Worm (Caenorhabditis elegans) whole organism, late embryonic: ENCODE data around the gene srd-51.

Source experiments
- C08G9.2 ChIP-seq: sonication (generic microtip); optimal IDR thresholded peaks from 2 replicates; lab custom pipeline; 2016; ENCODE audit warnings: mild to moderate bottlenecking, missing genetic modification characterization, moderate library complexity, missing compliant biosample characterization
- F13H6.1 ChIP-seq: sonication (generic microtip); optimal IDR thresholded peaks from 2 replicates; lab custom pipeline; 2016; ENCODE audit warnings: missing genetic modification characterization, missing compliant biosample characterization
- K09A11.1 ChIP-seq: sonication (generic microtip); optimal IDR thresholded peaks from 2 replicates; lab custom pipeline; 2017; ENCODE audit warnings: antibody characterized with exemption, mild to moderate bottlenecking, missing genetic modification characterization, missing compliant biosample characterization; ENCODE audit not compliant: insufficient read depth
- T23F11.4 ChIP-seq: fragments of 200-800 bp; sonication (Bioruptor generic); optimal IDR thresholded peaks from 2 replicates; lab custom pipeline; 2018; ENCODE audit warnings: mild to moderate bottlenecking, missing genetic modification characterization, missing compliant biosample characterization
- Y22D7AL.16 ChIP-seq: sonication (generic microtip); optimal IDR thresholded peaks from 2 replicates; lab custom pipeline; 2016; ENCODE audit warnings: missing genetic modification characterization, missing compliant biosample characterization
- ama-1 ChIP-seq: fragments of 150-350 bp; optimal IDR thresholded peaks from 2 replicates; lab custom pipeline; 2014
- ceh-14 ChIP-seq: sonication (generic microtip); optimal IDR thresholded peaks from 2 replicates; lab custom pipeline; 2016; ENCODE audit warnings: missing genotype, missing genetic modification characterization, missing compliant biosample characterization
- ceh-19 ChIP-seq: fragments of 200-800 bp; sonication (Bioruptor generic); optimal IDR thresholded peaks from 2 replicates; lab custom pipeline; 2018; ENCODE audit warnings: mild to moderate bottlenecking, missing genetic modification characterization, missing compliant biosample characterization
- ceh-24 ChIP-seq: sonication (generic microtip); optimal IDR thresholded peaks from 2 replicates; lab custom pipeline; 2016; ENCODE audit warnings: mild to moderate bottlenecking, missing genetic modification characterization, missing compliant biosample characterization
- ceh-31 ChIP-seq: sonication (generic microtip); optimal IDR thresholded peaks from 2 replicates; lab custom pipeline; 2016; ENCODE audit warnings: missing genetic modification characterization, missing compliant biosample characterization
- ceh-45 ChIP-seq: fragments of 200-800 bp; sonication (Bioruptor generic); IDR thresholded peaks from 2 replicates; pipeline ENCODE4 v1.3.6; 2022; ENCODE audit warnings: missing genetic modification reagents, missing genetic modification characterization, missing compliant biosample characterization
- ceh-48 ChIP-seq: sonication (generic microtip); optimal IDR thresholded peaks from 2 replicates; lab custom pipeline; 2016; ENCODE audit warnings: missing genetic modification characterization, inconsistent platforms, missing compliant biosample characterization
- dmd-4 ChIP-seq: sonication (generic microtip); optimal IDR thresholded peaks from 2 replicates; lab custom pipeline; 2016; ENCODE audit warnings: borderline replicate concordance, missing genetic modification characterization, missing compliant biosample characterization
- elt-2 ChIP-seq: sonication (generic microtip); optimal IDR thresholded peaks from 2 replicates; lab custom pipeline; 2016; ENCODE audit warnings: missing genetic modification reagents, missing genetic modification characterization, missing compliant biosample characterization
- elt-4 ChIP-seq: sonication (generic microtip); optimal IDR thresholded peaks from 2 replicates; lab custom pipeline; 2016; ENCODE audit warnings: missing genetic modification characterization, missing compliant biosample characterization
- fax-1 ChIP-seq: sonication (generic microtip); optimal IDR thresholded peaks from 2 replicates; lab custom pipeline; 2016; ENCODE audit warnings: missing genotype, missing genetic modification characterization, missing compliant biosample characterization
- fkh-10 ChIP-seq: fragments of 150-350 bp; optimal IDR thresholded peaks from 2 replicates; lab custom pipeline; 2014; ENCODE audit warnings: missing biosample characterization, missing genetic modification reagents, missing genetic modification characterization
- hlh-15 ChIP-seq: sonication (generic microtip); optimal IDR thresholded peaks from 2 replicates; lab custom pipeline; 2016; ENCODE audit warnings: missing genetic modification characterization, missing compliant biosample characterization
- hlh-30 ChIP-seq: sonication (generic microtip); optimal IDR thresholded peaks from 2 replicates; lab custom pipeline; 2017; ENCODE audit warnings: antibody characterized with exemption, missing genetic modification characterization, missing compliant biosample characterization; ENCODE audit not compliant: insufficient read depth
- hlh-6 ChIP-seq: sonication (generic microtip); optimal IDR thresholded peaks from 2 replicates; lab custom pipeline; 2016; ENCODE audit warnings: missing genotype, missing genetic modification characterization, missing compliant biosample characterization
- hlh-8 ChIP-seq: sonication (generic microtip); optimal IDR thresholded peaks from 2 replicates; lab custom pipeline; 2016; ENCODE audit warnings: missing genotype, missing genetic modification characterization, missing compliant biosample characterization
- lin-11 ChIP-seq: fragments of 200-800 bp; sonication (Bioruptor generic); optimal IDR thresholded peaks from 2 replicates; lab custom pipeline; 2018; ENCODE audit warnings: mild to moderate bottlenecking, missing genetic modification characterization, missing compliant biosample characterization
- madf-2 ChIP-seq: sonication (generic microtip); optimal IDR thresholded peaks from 2 replicates; lab custom pipeline; 2017; ENCODE audit warnings: missing genetic modification characterization, missing compliant biosample characterization
- nfya-1 ChIP-seq: sonication (generic microtip); optimal IDR thresholded peaks from 2 replicates; lab custom pipeline; 2017; ENCODE audit warnings: missing genetic modification characterization, mild to moderate bottlenecking, missing compliant biosample characterization, antibody characterized with exemption, moderate library complexity
- nhr-11 ChIP-seq: fragments of 150-350 bp; optimal IDR thresholded peaks from 2 replicates; lab custom pipeline; 2014; ENCODE audit warnings: missing biosample characterization, missing genetic modification characterization
- npax-4 ChIP-seq: sonication (generic microtip); optimal IDR thresholded peaks from 2 replicates; lab custom pipeline; 2016; ENCODE audit warnings: missing genetic modification characterization, missing compliant biosample characterization
- pag-3 ChIP-seq: sonication (generic microtip); optimal IDR thresholded peaks from 2 replicates; lab custom pipeline; 2016; ENCODE audit warnings: missing compliant biosample characterization, missing genetic modification characterization, borderline replicate concordance
- pax-1 ChIP-seq: fragments of 150-350 bp; optimal IDR thresholded peaks from 2 replicates; lab custom pipeline; 2014; ENCODE audit warnings: missing biosample characterization, missing genetic modification characterization
- pha-4 ChIP-seq: fragments of 150-350 bp; optimal IDR thresholded peaks from 2 replicates; lab custom pipeline; 2018; ENCODE audit warnings: missing biosample characterization, missing genetic modification reagents, missing genetic modification characterization
- pqm-1 ChIP-seq: sonication (generic microtip); optimal IDR thresholded peaks from 2 replicates; lab custom pipeline; 2016; ENCODE audit warnings: missing genetic modification characterization, missing compliant biosample characterization
- pros-1 ChIP-seq: fragments of 150-350 bp; optimal IDR thresholded peaks from 2 replicates; lab custom pipeline; 2014; ENCODE audit warnings: missing biosample characterization, missing genetic modification reagents, missing genetic modification characterization
- ref-2 ChIP-seq: sonication (generic microtip); optimal IDR thresholded peaks from 2 replicates; lab custom pipeline; 2016; ENCODE audit warnings: missing genetic modification characterization, missing compliant biosample characterization
- rnt-1 ChIP-seq: sonication (generic microtip); optimal IDR thresholded peaks from 2 replicates; lab custom pipeline; 2016; ENCODE audit warnings: missing genetic modification characterization, missing compliant biosample characterization
- sdc-2 ChIP-seq: sonication (generic microtip); optimal IDR thresholded peaks from 2 replicates; lab custom pipeline; 2016; ENCODE audit warnings: missing genotype, missing genetic modification characterization, missing compliant biosample characterization
- syd-9 ChIP-seq: sonication (generic microtip); optimal IDR thresholded peaks from 2 replicates; lab custom pipeline; 2016; ENCODE audit warnings: mild to moderate bottlenecking, missing genetic modification characterization, moderate library complexity, missing compliant biosample characterization
- tbx-7 ChIP-seq: sonication (generic microtip); optimal IDR thresholded peaks from 2 replicates; lab custom pipeline; 2016; ENCODE audit warnings: missing genotype, missing genetic modification characterization, missing compliant biosample characterization
- unc-55 ChIP-seq: sonication (generic microtip); optimal IDR thresholded peaks from 2 replicates; lab custom pipeline; 2017; ENCODE audit warnings: missing biosample characterization, missing genetic modification reagents, missing genetic modification characterization
- zip-5 ChIP-seq: sonication (generic microtip); optimal IDR thresholded peaks from 2 replicates; lab custom pipeline; 2016; ENCODE audit warnings: missing genetic modification characterization, missing compliant biosample characterization
- ztf-16 ChIP-seq: sonication (generic microtip); optimal IDR thresholded peaks from 2 replicates; lab custom pipeline; 2017; ENCODE audit warnings: missing genetic modification characterization, missing compliant biosample characterization

The srd-51 gene

DNA sequence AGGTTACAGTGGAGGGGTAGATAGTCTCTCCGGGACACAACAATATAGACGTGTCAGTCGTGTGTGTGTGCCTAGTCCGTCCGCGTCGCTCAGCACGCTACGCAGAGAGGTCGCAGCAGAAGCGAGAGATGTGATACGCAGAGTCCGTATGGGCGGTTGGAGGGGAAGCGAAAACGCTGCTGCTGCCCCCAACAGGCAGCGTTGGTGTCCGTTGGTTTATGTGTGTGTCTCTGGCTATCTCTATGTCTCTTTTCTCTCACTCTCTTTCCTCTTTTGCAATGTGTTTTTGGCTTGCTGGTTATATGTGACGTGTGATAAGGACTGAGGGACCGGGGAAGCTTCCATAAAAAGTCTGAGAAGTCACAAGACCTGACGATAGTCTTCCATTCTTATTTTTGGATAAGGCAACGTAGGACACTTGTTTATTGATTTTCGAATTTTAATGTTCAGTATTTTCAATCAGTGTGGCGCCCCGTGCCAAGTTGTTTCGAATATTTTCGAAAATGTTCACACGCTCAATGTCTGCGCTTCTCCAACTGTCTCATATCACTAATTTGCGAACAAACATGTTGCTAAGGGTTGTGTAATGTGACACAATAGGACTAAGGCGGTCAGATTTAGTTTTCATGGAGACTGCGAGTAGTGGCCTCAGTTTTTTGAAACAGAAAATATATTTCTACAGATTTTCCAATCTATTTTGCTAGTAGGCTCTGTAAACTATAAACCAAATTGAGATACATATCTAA, 42.8 kb upstream of the srd-51 start, which contains the start of gene pab-2 (continued):
- TF ChIP-seq F13H6.1 (tag; lab: Kevin White, UChicago) (peak; percentile 31), zip-5 (peak; percentile 24), ceh-19 (peak; percentile 10), fax-1 (tag; lab: Kevin White, UChicago) (no peak), ceh-24 (no peak), C08G9.2 (tag; lab: Kevin White, UChicago) (no peak), T23F11.4 (GFP tag; lab: Kevin White, UChicago) (no peak), ceh-45 (GFP tag; lab: Robert Waterston, UW) (no peak), lin-11 (tag; lab: Kevin White, UChicago) (peak; percentile 8), hlh-15 (tag; lab: Kevin White, UChicago) (no peak), nhr-11 (no peak), hlh-8 (tag; lab: Kevin White, UChicago) (peak; percentile 21), ztf-16 (tag; lab: Kevin White, UChicago) (no peak), pqm-1 (tag; lab: Kevin White, UChicago) (peak; percentile 65), syd-9 (peak; percentile 45), ama-1 (lab: Kevin White, UChicago) (no peak), sdc-2 (tag; lab: Kevin White, UChicago) (peak; percentile 88), ceh-31 (tag; lab: Kevin White, UChicago) (peak; percentile 78)

- no peak for TF ChIP-seq T23F11.4 (GFP tag; lab: Kevin White, UChicago)
- TF ChIP-seq pros-1 (tag; lab: Kevin White, UChicago), result no peak
- TF ChIP-seq unc-55, result peak; percentile 45
- TF ChIP-seq ref-2 (tag; lab: Kevin White, UChicago), result no peak
- TF ChIP-seq hlh-6 (tag; lab: Kevin White, UChicago), result no peak
- no peak for TF ChIP-seq ceh-48 (tag; lab: Kevin White, UChicago)
- no peak for TF ChIP-seq pag-3 (tag; lab: Kevin White, UChicago)
- peak; percentile 66 for TF ChIP-seq nfya-1 (tag; lab: Kevin White, UChicago)
- no peak for TF ChIP-seq npax-4 (tag; lab: Kevin White, UChicago)
- no peak for TF ChIP-seq pha-4 (tag; lab: Kevin White, UChicago)
- no peak for TF ChIP-seq hlh-30
- TF ChIP-seq rnt-1, result no peak
Measured at ce11 chrX:13526219-13527218, 41.8 kb upstream of the srd-51 start.

DNA sequence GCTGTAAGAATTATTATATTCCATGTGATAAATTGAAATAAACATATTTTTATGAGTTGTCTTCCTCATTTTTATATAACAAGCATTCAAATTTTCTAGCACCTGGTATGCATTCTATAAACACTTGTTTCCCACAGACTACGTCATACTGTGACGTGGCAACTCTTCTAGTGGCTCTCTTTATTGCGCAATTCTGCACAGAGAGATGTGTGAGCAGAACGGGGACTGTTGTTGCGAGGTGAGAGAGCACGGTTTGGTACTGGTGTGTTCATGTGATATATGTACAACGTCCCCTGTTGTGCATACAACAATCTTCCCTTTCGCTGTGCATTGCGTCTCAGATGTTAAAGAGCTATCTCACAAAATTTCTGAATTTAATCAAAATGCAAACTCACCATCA, 40.4 kb upstream of the srd-51 start:
- TF ChIP-seq fkh-10 (GFP tag; lab: Kevin White, UChicago) (no peak), madf-2 (no peak), hlh-30 (peak; percentile 16)

DNA sequence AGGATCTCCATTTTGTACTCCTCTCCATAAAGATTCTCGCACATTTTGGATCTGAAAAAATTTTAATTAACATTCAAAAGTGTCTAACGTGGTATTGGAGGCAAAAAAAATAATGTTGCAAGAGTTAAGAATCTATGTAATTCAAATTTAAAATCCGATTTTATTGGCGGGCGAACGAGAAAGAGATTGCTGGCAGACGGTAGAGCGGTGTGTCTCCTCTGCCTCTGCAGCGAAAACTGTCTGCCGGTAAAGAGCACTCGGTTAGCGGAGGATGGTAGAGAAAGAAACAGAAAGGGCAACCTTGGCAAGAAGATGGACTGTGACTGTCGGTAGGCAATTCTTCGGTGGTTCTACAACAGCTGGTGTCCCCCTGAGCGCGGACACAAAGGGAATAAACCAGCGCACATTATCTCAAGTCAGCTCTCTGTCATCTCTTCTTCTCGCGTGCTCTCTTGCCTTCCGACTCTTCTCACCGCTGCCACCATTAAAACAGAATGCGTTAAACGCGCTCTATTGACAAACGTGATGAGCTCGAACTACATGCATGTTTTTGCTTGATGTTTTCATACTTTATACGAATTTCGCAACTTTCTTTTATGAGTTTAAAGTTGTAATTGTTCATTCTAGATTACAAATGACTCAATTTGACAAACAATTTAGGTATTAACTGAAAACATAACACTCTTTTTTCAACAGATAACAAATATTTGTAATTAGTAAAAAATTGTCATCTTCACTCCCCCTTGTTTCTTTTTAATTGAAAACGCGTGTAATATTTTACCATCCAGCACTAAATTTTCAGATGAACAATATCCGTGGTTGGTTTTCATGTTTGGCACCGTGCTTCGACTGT, 34.4 kb upstream of the srd-51 start, which contains the start of the genes cdk-4 and F18H3.1:
Gene cdk-4, minus strand, starts transcription at position 51 of the 853 bp plus-strand sequence.
Gene F18H3.1, plus strand, starts transcription at position 803 of the 853 bp plus-strand sequence.
- TF ChIP-seq tbx-7 (tag; lab: Kevin White, UChicago) (no peak), ref-2 (tag; lab: Kevin White, UChicago) (peak; percentile 75), hlh-15 (tag; lab: Kevin White, UChicago) (no peak), sdc-2 (tag; lab: Kevin White, UChicago) (peak; percentile 84), F13H6.1 (tag; lab: Kevin White, UChicago) (no peak), dmd-4 (no peak), K09A11.1 (no peak), hlh-8 (tag; lab: Kevin White, UChicago) (no peak), syd-9 (no peak), madf-2 (no peak), elt-2 (tag; lab: Kevin White, UChicago) (peak; percentile 19), hlh-30 (peak; percentile 23), Y22D7AL.16 (no peak), C08G9.2 (tag; lab: Kevin White, UChicago) (no peak), elt-4 (tag; lab: Kevin White, UChicago) (no peak), fkh-10 (GFP tag; lab: Kevin White, UChicago) (no peak), pag-3 (tag; lab: Kevin White, UChicago) (no peak), pros-1 (tag; lab: Kevin White, UChicago) (no peak), pax-1 (tag; lab: Kevin White, UChicago) (no peak), ceh-19 (no peak), fax-1 (tag; lab: Kevin White, UChicago) (no peak), nfya-1 (tag; lab: Kevin White, UChicago) (peak; percentile 41), zip-5 (no peak), ceh-14 (tag; lab: Kevin White, UChicago) (no peak), unc-55 (peak; percentile 60)
